Fruit fly (Drosophila melanogaster) whole organism, larva: ENCODE data around the gene pav.

Experiments
- noc ChIP-seq: fragments of 200-800 bp; sonication (Bioruptor generic); optimal IDR thresholded peaks from 3 replicates; lab custom pipeline; 2019; ENCODE audit warnings: missing biosample characterization, mild to moderate bottlenecking, missing genetic modification characterization, moderate library complexity

The pav gene

DNA sequence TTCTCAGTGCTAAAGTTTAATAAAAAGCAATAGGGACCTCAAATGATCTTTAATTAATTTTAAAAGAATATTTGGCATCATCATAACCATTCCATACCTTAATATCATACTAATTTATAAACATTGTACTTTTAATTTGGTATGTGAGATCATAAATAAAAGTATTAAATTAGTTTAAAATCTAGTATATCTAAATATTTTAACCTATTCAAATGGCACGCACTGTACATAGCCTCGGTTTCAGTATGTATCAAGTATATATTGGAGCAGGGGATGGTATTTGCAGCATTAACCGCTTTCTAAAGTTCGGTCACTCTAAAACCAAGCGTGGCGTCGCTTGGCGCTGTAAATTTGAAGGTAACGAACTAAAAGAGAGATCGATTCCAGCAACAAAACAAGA is at the start of gene pav:
Gene pav (plus strand): TSS at position 307 of the 400 bp plus-strand sequence.
- TF ChIP-seq noc (tag; lab: Kevin White, UChicago): no peak

DNA sequence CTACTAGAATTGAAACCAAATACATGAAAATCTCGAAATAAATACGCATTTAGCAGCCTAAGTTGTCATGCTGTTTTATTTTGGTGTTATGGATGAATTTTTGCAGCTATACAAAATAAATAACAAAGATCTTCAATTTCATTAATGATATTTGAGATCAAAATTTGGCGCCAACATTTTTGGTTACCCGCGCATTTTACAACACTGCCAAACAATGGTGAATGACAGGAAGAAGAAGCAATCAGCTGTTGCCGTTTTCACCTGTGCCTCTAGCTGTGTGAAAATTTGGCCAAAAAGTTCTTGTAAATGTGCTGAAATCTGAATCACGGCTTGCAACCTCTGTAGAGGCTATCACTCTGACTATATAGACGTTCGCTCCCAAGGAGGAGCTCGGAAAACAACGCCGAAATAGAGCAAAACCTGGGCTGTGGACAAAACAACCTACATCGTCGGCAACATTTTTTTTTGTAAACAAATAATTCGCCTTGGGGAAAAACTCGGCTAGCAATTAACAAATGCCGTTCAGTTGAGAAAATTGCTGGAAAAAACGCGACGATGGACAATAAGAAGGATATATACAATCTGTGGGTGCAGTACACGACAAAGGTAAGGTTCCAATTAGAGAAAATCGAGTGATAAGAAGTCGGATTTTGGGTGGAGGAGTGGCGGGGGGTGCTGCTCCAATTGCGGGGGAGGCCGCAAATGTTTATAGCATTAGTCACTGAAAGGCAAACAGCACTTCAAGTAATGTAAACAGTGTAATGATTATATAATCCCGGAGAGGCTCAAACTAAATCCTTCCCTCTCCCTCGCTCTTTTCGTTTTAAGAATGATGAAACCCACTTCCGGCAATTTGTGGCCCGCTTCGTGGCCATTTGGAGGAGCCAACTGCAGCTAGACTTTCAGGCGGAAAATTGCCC is 48.5 kb upstream of the pav start, which contains the start of gene CG43367:
Gene CG43367 (plus strand): TSS at position 264 of the 920 bp plus-strand sequence.
- no peak for TF ChIP-seq noc (tag; lab: Kevin White, UChicago)

DNA sequence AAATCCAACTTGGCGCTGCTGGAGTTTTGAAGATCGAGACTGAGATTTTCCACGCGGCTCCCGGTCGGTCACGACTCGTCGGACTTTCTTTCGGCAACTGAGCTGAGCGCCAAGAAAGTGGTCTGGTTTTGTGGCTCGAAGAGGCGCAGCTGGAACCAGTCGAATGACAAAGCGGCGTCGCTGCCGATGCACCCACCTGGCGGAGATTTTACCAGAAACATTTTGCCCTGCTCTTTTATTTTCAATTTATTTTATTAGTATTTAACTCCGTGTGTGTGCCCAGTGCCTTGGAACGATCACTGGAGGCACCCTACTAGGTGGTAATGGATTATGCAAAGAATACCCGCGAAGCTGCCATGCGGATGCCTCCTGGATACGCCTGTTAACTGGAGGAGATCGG is 38.3 kb upstream of the pav start, which contains the start of gene CG15005:
Gene CG15005 (minus strand): TSS at position 101 of the 400 bp plus-strand sequence.
- TF ChIP-seq noc (tag; lab: Kevin White, UChicago): no peak

DNA sequence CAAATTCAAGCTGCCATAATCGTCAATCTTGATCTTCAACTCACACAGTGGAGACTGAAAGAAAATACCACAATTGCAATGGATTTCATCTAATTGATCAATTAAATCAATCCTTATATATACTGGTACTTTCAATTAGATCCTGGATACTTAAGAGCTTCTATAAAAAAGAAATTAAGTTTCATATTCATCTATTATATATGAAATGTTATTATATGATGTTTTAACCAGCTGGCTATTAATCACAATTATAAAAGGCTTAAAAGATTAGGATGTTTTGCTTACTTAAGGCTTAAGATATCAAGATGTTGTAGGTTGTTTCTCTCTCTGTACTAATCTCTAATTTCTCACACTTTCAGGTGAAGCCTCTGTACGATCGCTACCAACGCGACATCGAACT is 37.7 kb upstream of the pav start:
- no peak for TF ChIP-seq noc (tag; lab: Kevin White, UChicago)

DNA sequence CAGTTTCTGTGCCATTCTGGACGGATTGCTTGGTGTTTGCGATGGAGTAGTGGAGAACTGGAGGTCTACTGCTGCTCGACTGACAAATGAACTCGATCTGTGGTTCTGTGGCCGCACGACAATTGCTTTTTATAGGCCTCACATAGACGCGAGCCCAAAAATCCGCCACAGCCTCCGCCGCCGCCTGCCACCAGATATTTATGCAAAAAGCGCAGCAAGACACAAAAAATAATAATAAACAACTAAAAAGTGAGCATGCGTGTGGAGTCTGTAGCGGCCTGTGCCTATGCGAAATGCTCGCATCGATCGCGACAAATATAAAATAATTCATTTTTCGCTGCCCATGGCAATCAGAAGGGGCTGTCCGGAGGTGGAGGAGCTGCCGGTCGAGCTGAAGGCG is 33.5 kb upstream of the pav start, which contains the start of gene Cpr64Aa:
Gene Cpr64Aa (minus strand): TSS at position 101 of the 400 bp plus-strand sequence.
- TF ChIP-seq noc (tag; lab: Kevin White, UChicago): no peak

DNA sequence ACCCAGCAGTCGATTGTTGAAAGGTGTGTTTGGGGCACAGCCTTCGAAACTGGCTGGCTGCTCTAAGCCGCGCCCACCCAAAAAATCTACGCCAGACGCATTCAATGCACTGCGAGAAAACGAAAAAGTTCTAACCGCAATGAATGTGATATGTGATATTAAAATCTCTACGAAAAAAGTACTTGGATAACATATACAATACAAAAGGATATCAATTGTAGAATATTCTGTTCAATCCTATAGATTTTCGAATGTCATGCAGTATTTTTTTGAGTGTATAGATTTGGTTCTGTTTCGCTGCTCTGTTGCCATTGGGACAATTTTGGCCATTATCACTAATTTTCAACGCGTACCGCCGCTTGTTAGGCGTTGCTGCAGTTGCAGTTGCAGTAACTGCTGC is 32.8 kb upstream of the pav start:
- TF ChIP-seq noc (tag; lab: Kevin White, UChicago): no peak

DNA sequence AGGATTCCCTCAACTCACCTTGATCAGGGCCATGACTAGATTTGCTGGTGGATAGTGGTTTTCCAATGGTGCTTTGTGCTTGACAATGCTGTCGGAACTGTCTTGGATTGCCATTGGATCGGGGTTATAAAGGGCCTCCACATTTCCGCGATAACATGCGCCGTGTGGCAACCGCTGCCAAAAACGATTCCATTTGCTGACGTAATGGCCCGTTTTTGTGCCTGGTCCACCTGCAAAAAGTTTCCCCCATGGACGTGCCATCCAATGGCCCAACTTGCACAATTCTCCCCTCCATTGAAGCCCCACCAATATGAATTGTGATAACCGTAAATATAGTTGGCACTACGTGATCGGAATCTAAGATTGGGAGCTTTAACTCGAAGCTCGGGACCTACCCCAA is 31.1 kb upstream of the pav start, which contains the start of gene Cpr64Ab:
Gene Cpr64Ab (minus strand): TSS at position 101 of the 400 bp plus-strand sequence.
- no peak for TF ChIP-seq noc (tag; lab: Kevin White, UChicago)

DNA sequence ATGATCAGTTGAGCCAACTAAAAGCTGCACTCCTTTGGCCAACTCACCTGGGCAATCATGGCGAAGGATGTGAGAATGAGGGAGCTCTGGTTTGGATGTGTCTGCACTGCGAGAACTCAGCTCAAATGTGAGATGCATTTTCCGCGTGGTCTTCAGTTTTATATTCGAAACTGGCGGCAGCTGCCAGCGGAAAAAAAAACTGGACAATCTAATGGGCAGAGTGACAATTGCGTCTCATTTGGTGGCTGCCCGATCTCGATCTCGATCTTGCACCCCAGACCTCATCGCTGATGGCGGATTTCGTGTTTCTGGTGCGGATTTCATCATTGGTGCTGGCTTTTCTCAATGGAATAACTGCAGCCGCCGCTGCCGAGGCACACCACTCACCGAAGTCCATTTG is 29.7 kb upstream of the pav start, which contains the start of gene Cpr64Ac:
Gene Cpr64Ac (minus strand): TSS at position 101 of the 400 bp plus-strand sequence.
- no peak for TF ChIP-seq noc (tag; lab: Kevin White, UChicago)

DNA sequence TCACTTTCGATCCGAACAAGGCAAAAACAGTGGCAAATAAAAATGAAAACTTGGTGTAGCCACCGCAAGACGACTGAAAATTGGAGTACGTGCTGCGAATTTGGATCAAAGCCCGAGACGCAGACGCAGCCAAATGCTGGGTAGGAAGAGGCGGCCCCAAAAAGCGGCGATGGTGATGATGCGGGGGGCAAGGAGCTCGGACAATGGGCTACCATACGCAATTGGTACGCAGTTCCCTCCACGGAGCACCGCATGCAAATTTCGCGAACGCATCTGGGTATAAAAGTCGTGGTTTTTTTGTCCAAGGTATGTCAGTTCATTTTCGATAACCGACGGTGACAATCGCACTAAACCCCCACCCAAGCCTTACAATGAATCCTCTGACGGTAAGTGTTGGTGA is 27.5 kb upstream of the pav start, which contains the start of gene Cpr64Ad:
Gene Cpr64Ad (plus strand): TSS at position 301 of the 400 bp plus-strand sequence.
- no peak for TF ChIP-seq noc (tag; lab: Kevin White, UChicago)

DNA sequence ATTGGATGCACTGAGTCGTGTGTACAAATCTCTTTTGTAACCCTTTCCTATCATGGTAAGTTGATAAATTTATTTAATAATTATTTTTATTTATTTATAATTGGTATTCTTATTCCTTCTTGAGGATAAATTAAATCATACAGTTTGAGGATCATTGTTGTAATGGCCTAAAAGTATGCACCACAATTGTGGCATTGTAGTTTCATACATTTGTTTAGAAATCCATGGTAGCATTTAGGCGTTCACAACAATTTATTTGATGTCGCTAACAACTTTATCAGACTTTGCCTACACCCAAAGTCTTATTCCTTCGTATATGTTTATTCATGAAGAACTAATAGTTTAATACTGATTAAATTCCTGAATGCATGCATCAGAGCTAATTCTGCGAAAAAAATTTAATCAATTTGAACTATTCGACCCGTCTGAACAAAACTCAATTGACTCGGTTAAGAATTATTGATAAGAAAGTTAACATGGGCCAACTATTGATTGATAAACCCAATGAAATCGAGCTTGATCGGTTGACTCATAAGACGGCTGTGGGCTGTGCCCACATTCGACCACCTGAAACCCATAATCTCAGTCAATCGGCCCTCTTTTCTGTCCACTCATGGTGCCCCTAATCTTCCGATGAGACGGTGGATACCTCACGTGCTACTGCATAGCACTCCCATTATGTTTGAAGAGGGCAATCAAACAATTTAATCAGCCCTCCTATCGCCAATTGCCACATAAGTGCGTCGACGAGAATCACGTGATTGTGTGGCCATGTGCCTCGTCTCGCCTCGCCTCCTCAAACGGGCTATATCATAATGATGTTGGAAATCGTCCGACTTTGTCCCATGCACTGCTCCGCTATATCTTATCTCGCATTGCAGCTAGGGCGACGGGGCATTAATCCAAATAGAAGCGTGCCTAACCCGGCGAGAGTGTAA is 23.0 kb upstream of the pav start:
- TF ChIP-seq noc (tag; lab: Kevin White, UChicago): no peak

DNA sequence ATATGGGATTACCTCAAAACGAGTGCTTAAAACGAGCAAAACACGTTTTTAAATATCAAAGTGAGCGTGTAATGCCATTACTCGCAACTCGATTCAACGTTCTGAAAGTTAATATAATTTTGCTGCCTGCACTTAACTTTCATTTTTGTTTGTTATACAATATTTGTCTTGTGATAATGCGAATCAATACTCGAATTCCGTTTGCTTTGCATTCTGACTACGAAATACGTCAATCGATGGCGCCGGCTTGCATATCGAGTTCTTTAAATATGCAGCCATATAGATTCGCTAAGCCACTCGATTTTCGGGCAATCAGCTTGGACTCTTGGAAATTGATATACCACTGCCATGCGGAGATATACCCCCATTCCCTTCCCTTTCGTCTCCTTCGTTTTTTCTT is 21.9 kb upstream of the pav start:
- no peak for TF ChIP-seq noc (tag; lab: Kevin White, UChicago)

DNA sequence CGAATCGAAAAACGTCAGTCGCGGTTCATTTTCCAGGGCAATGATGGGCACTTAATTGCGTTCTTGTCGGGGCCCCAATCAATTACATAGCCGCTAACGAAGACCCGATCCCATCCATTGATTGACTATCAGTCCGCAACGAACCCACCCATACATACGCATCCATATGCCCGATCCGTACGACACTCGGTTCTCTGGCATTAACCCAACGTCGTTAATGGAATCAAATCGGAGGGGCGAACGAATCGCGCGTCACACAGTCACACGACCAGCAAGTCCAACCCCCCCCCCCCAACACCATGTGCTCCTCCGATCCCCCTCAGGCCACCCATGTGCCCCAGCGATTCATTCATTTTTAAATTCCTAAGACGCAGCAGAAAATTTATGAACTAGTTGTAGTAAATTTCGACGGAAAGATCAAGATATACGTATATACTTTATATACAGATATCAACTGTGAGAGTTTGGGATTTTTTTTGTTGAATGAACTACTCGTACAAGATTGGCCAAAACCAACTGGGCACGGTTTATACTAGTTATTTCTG is 21.2 kb upstream of the pav start:
- TF ChIP-seq noc (tag; lab: Kevin White, UChicago): peak; percentile 74

DNA sequence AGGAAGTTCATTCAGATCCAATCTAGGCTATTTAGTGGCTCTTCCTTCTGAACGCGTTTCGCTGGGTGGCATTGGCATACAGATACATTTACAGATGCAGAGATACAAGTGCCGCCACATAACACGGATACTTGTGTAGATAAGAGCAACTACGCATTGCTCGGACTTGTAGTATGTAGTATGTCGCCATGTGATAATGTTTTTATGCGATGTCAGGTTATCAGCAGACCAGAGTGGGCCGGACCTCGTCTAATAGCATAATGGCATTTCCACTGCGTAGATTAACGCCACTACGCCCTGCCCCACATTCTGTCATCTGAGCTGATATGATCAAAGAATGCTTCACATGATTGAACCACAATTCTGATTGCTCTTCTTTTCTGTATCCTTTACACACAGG is 20.7 kb upstream of the pav start:
- TF ChIP-seq noc (tag; lab: Kevin White, UChicago): peak; percentile 41

DNA sequence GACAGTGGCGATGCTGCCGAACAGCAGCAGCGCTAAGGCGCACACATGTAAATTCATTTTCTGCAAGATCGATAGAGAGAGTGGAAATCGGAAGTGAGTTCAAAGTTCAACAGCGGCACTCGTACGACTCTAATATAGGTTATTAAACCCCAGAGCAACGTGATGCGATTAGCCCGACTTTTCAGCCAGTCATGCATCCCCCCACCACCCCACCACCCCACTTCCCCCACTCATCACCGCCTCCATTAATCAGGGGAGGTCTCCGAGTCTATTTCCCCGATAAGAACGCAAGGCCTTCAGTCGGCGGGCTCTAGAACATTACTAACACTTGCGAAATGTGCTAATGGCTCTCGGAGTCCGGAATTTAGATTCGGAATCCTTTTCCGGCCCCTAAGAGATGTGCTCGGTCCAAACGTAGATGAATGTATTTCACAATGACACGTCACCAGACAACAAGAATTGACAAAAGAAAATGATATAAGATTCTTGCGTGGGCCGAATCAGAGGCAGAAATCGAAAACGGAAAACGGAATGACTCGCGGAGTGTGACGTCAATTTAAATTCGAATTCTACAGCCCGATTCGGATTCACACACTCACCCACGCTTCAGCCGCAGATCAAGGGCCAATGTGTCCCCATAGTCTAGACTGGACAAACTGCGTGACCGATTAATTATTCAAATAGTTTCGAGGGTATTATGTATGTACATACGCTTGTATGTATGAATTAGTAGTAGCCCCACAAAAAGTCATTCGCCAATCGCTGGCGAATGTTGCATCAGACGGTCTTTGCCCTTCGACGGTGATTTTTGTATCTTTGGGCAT is 16.7 kb upstream of the pav start:
- peak; percentile 7 for TF ChIP-seq noc (tag; lab: Kevin White, UChicago)
